Worm (Caenorhabditis elegans): ENCODE results near the gene msa-1.
A peak's percentile ranks its signal among the peaks of the same experiment; 100 is the strongest.

DNA sequence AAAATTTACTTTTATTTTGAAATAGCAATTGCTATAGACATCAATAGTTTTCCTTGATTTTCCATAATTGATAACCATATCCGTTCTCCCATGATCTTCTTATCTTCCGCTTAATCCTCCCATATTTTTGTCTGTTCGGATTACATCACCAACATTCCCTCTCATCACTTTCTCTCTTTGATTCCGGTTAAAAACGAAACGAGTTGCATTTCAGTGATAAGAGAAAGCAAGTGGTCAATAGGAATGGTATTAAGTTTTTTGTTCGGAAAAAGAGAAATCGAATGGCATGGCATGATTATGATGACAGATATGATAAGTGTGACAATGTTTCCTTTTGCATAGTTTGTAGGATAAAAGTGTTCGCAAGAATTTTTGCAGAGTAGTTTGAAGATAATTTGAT lies 23.6 kb downstream of the msa-1 start:
- TF ChIP-seq elt-3 (tag; optimal IDR thresholded peaks at IDR 0.05) (peak in 2 of 3 experiments; percentile 20 to 65), aly-2 (tag; optimal IDR thresholded peaks at IDR 0.05) (no peak), elt-2 (tag; optimal IDR thresholded peaks at IDR 0.05) (peak; percentile 71), skn-1 (tag; optimal IDR thresholded peaks at IDR 0.05) (no peak), fos-1 (tag; optimal IDR thresholded peaks at IDR 0.05) (no peak), pha-4 (tag; optimal IDR thresholded peaks at IDR 0.05) (no peak), daf-12 (tag; optimal IDR thresholded peaks at IDR 0.05) (no peak), ztf-4 (tag; optimal IDR thresholded peaks at IDR 0.05) (no peak)
